Worm (Caenorhabditis elegans): ENCODE measurements around the gene nlp-18.

DNA sequence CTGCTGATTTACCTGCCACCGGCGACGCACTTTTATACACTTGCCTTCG lies 13.5 kb downstream of the nlp-18 start, which contains the start of gene ram-2:
- TF ChIP-seq W03F9.2 (tag; optimal IDR thresholded peaks at IDR 0.05), result no peak
- TF ChIP-seq dao-5 (tag; optimal IDR thresholded peaks at IDR 0.05), result no peak
- TF ChIP-seq him-1 (tag; optimal IDR thresholded peaks at IDR 0.05), result no peak
